Worm (Caenorhabditis elegans) whole organism, mixed stage, embryonic: ENCODE data around the gene ndub-11.

ENCODE experiments used
- M03D4.4 ChIP-seq: sonication (generic microtip); optimal IDR thresholded peaks from 2 replicates; lab custom pipeline; 2017; ENCODE audit warnings: mild to moderate bottlenecking, missing genetic modification characterization, missing compliant biosample characterization
- bed-3 ChIP-seq: fragments of 200-800 bp; sonication (Bioruptor generic); optimal IDR thresholded peaks from 3 replicates; lab custom pipeline; 2018; ENCODE audit warnings: mild to moderate bottlenecking, missing genetic modification characterization, moderate library complexity, missing compliant biosample characterization
- blmp-1 ChIP-seq: fragments of 150-350 bp; optimal IDR thresholded peaks from 2 replicates; lab custom pipeline; 2014; ENCODE audit warnings: missing biosample characterization, missing genetic modification characterization
- ceh-39 ChIP-seq: fragments of 150-350 bp; optimal IDR thresholded peaks from 2 replicates; lab custom pipeline; 2014; ENCODE audit warnings: missing biosample characterization, missing genetic modification characterization
- ceh-43 ChIP-seq: fragments of 200-800 bp; sonication (Bioruptor generic); optimal IDR thresholded peaks from 2 replicates; lab custom pipeline; 2018; ENCODE audit warnings: mild to moderate bottlenecking, missing genetic modification characterization, moderate library complexity, missing compliant biosample characterization
- ceh-83 ChIP-seq: fragments of 200-800 bp; sonication (Bioruptor generic); optimal IDR thresholded peaks from 2 replicates; lab custom pipeline; 2018; ENCODE audit warnings: mild to moderate bottlenecking, missing genetic modification characterization, missing compliant biosample characterization
- ces-1 ChIP-seq: fragments of 150-350 bp; optimal IDR thresholded peaks from 2 replicates; lab custom pipeline; 2014; ENCODE audit warnings: missing biosample characterization, missing genetic modification reagents, missing genetic modification characterization
- cnd-1 ChIP-seq: fragments of 200-800 bp; sonication (Bioruptor generic); optimal IDR thresholded peaks from 2 replicates; lab custom pipeline; 2018; ENCODE audit warnings: mild to moderate bottlenecking, missing genetic modification characterization, missing compliant biosample characterization
- drap-1 ChIP-seq: fragments of 200-800 bp; sonication (Bioruptor generic); optimal IDR thresholded peaks from 3 replicates; lab custom pipeline; 2018; ENCODE audit warnings: mild to moderate bottlenecking, missing genetic modification characterization, missing compliant biosample characterization
- flh-1 ChIP-seq: fragments of 200-800 bp; sonication (Bioruptor generic); optimal IDR thresholded peaks from 2 replicates; lab custom pipeline; 2018; ENCODE audit warnings: mild to moderate bottlenecking, missing genetic modification characterization, moderate library complexity, missing compliant biosample characterization
- hlh-1 ChIP-seq: fragments of 150-350 bp; optimal IDR thresholded peaks from 2 replicates; lab custom pipeline; 2014; ENCODE audit warnings: missing biosample characterization, missing genetic modification reagents, missing genetic modification characterization
- lin-13 ChIP-seq: fragments of 150-350 bp; optimal IDR thresholded peaks from 2 replicates; lab custom pipeline; 2014; ENCODE audit warnings: missing biosample characterization, missing genetic modification characterization
- mab-5 ChIP-seq: fragments of 150-350 bp; optimal IDR thresholded peaks from 2 replicates; lab custom pipeline; 2014; ENCODE audit warnings: missing biosample characterization, missing genetic modification characterization
- mep-1 ChIP-seq: fragments of 150-350 bp; optimal IDR thresholded peaks from 2 replicates; lab custom pipeline; 2017; ENCODE audit warnings: missing biosample characterization, missing genetic modification reagents, missing genetic modification characterization, inconsistent platforms
- mls-2 ChIP-seq: sonication (generic microtip); optimal IDR thresholded peaks from 2 replicates; lab custom pipeline; 2016; ENCODE audit warnings: mild to moderate bottlenecking, missing genetic modification characterization, moderate library complexity, missing compliant biosample characterization
- nhr-12 ChIP-seq: fragments of 150-350 bp; optimal IDR thresholded peaks from 2 replicates; lab custom pipeline; 2014; ENCODE audit warnings: missing biosample characterization, missing genetic modification characterization
- nhr-2 ChIP-seq: fragments of 150-350 bp; optimal IDR thresholded peaks from 2 replicates; lab custom pipeline; 2014; ENCODE audit warnings: missing biosample characterization, missing genetic modification characterization
- nhr-237 ChIP-seq: fragments of 150-350 bp; optimal IDR thresholded peaks from 2 replicates; lab custom pipeline; 2014; ENCODE audit warnings: missing biosample characterization, missing genetic modification characterization
- nhr-28 ChIP-seq: fragments of 150-350 bp; optimal IDR thresholded peaks from 2 replicates; lab custom pipeline; 2014; ENCODE audit warnings: missing biosample characterization, missing genetic modification characterization
- pha-4 ChIP-seq: fragments of 150-350 bp; optimal IDR thresholded peaks from 2 replicates; lab custom pipeline; 2018; ENCODE audit warnings: missing biosample characterization, missing genetic modification reagents, missing genetic modification characterization
- sem-2 ChIP-seq: fragments of 200-800 bp; sonication (Bioruptor generic); optimal IDR thresholded peaks from 2 replicates; lab custom pipeline; 2018; ENCODE audit warnings: mild to moderate bottlenecking, missing genetic modification characterization, missing compliant biosample characterization
- sptf-1 ChIP-seq: sonication (generic microtip); optimal IDR thresholded peaks from 2 replicates; lab custom pipeline; 2017; ENCODE audit warnings: mild to moderate bottlenecking, missing genetic modification characterization, moderate library complexity, missing compliant biosample characterization
- unc-120 ChIP-seq: sonication (generic microtip); optimal IDR thresholded peaks from 2 replicates; lab custom pipeline; 2017; ENCODE audit warnings: missing genetic modification characterization, missing compliant biosample characterization; ENCODE audit not compliant: poor library complexity, severe bottlenecking
- unc-62 ChIP-seq: fragments of 150-350 bp; optimal IDR thresholded peaks from 2 replicates; lab custom pipeline; 2014; ENCODE audit warnings: missing biosample characterization, missing genetic modification reagents, missing genetic modification characterization
- zip-8 ChIP-seq: fragments of 150-350 bp; optimal IDR thresholded peaks from 2 replicates; lab custom pipeline; 2014; ENCODE audit warnings: missing biosample characterization, missing genetic modification characterization
- ztf-11 ChIP-seq: fragments of 150-350 bp; optimal IDR thresholded peaks from 2 replicates; lab custom pipeline; 2014; ENCODE audit warnings: missing biosample characterization, missing genetic modification characterization

Gene ndub-11

DNA sequence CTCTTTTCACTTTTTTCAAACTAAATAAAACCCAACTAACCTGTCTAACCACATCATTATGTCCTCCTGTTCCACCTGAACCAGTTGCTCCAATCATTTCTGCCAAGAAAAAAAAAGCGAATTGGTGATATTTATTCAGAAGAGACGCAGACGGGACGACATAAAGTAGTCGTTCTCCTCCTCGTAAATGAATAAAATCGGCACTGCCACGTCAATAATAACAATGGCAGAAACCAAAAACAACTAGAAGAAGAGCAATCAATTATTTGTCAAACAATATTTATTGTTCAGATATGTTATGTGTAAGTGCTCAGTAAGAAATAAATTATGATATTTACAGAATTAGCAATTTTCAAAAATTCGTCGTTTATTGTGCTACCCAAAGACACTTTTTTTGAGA is 22.5 kb downstream of the ndub-11 start, which contains the start of gene rabs-5:
Gene rabs-5, minus strand, starts transcription at position 101 of the 400 bp plus-strand sequence.
- TF ChIP-seq pha-4 (tag; lab: Kevin White, UChicago) (no peak), ceh-83 (GFP tag; lab: Kevin White, UChicago) (no peak), ztf-11 (tag; lab: Kevin White, UChicago) (no peak), mls-2 (no peak), ces-1 (peak; percentile 11), ceh-43 (GFP tag; lab: Kevin White, UChicago) (no peak)

DNA sequence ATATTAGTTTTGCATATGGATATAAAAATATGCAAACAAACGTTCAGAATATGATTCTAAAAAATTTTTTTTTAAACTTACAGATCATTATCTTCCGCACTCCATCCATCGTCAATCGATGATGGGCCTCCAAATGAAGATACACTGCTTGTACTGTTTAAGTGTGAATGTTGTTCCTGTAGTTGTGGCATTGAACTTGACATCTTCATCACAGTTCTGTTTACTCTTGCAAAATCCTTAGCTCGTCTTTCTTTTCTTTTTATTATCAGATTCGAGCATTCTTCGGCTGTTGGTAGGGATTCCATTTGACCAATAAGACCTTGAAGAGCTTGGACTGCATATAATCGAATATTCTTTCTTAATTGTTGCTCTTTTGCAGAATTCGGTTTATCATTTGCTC is 24.9 kb downstream of the ndub-11 start:
- TF ChIP-seq nhr-28 (tag; lab: Kevin White, UChicago) (no peak), nhr-12 (tag; lab: Kevin White, UChicago) (no peak), unc-62 (GFP tag; lab: Kevin White, UChicago) (no peak), unc-120 (no peak), sptf-1 (tag; lab: Kevin White, UChicago) (no peak), ces-1 (no peak), cnd-1 (tag; lab: Kevin White, UChicago) (no peak), nhr-2 (no peak), ceh-83 (GFP tag; lab: Kevin White, UChicago) (no peak)
- TF ChIP-seq, all 35 proteins: peak for 0

DNA sequence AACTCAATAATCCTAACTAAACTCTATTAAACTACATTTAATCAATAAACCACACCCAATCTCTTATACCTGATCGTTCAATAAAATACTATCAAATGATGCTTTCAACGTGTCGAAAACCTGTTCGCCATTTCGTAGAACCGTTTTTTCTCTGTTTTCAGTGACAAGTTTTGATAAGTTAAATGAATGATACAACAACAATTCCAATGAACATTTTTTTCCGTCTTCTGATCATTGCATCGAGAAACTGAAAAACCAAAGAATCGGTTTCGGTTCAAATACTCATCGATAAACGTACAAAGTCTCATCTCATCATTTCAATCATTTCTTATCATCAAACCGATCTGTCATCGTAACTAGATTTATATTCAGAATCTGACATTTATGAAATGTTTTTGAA is 26.8 kb downstream of the ndub-11 start:
- TF ChIP-seq blmp-1 (no peak), ztf-11 (tag; lab: Kevin White, UChicago) (no peak), unc-120 (no peak), pha-4 (tag; lab: Kevin White, UChicago) (no peak), unc-62 (GFP tag; lab: Kevin White, UChicago) (no peak)
- TF ChIP-seq, all 35 proteins: peak for 0

DNA sequence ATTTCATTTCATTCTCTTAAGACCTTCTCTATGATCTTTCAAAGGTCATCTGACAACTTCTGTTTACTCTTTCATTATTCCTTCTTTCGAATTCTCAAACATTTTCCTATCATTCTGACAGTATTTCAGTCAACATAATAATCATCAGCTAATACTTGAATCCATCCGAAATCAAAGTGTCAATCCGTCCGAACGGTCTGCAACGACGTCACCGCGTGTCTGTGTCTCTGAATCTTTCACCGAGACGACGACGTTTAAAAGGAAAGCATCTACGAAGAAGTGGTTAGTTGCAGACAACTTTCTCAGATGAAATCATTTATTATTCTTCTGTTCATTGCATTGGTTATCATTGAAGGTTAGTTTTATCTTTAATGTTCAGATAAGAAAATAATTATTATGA is 27.8 kb downstream of the ndub-11 start, which contains the start of gene Y42H9AR.5:
Gene Y42H9AR.5, plus strand, starts transcription at position 301 of the 400 bp plus-strand sequence.
- TF ChIP-seq sem-2 (GFP tag; lab: Kevin White, UChicago) (no peak), zip-8 (tag; lab: Kevin White, UChicago) (no peak), hlh-1 (no peak), nhr-2 (no peak), ceh-39 (tag; lab: Kevin White, UChicago) (no peak), sptf-1 (tag; lab: Kevin White, UChicago) (no peak), ceh-43 (GFP tag; lab: Kevin White, UChicago) (no peak), mep-1 (tag; lab: Kevin White, UChicago) (no peak), nhr-28 (tag; lab: Kevin White, UChicago) (no peak), M03D4.4 (tag; lab: Kevin White, UChicago) (no peak), drap-1 (GFP tag; lab: Kevin White, UChicago) (no peak), unc-62 (GFP tag; lab: Kevin White, UChicago) (no peak)
- TF ChIP-seq, all 35 proteins: peak for 0

DNA sequence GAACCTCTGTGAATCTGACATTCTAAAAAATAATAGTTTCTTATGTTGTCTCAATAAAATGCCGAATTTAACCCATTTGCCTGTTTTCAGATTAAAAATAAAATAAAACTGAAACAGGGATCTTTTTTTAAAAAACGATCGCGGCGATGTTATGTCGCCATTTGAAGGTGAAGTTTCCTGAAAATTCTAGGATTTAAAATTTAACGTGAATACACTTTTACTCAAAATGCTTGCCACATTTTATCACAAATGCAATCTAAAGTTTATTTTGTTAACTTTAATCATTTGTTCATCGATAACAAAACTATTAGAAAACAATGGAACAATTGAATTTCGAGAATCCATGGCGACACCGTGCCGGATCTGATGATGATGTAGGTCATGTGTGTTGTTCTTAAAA is 30.4 kb downstream of the ndub-11 start, which contains the start of gene Y42H9AR.2:
Gene Y42H9AR.2, plus strand, starts transcription at position 301 of the 400 bp plus-strand sequence.
- TF ChIP-seq nhr-12 (tag; lab: Kevin White, UChicago) (no peak), mls-2 (no peak), ceh-43 (GFP tag; lab: Kevin White, UChicago) (no peak), flh-1 (GFP tag; lab: Kevin White, UChicago) (no peak), nhr-237 (tag; lab: Kevin White, UChicago) (no peak), mep-1 (tag; lab: Kevin White, UChicago) (no peak), ztf-11 (tag; lab: Kevin White, UChicago) (no peak), cnd-1 (tag; lab: Kevin White, UChicago) (no peak), ceh-83 (GFP tag; lab: Kevin White, UChicago) (no peak), mab-5 (no peak), sem-2 (GFP tag; lab: Kevin White, UChicago) (no peak)

DNA sequence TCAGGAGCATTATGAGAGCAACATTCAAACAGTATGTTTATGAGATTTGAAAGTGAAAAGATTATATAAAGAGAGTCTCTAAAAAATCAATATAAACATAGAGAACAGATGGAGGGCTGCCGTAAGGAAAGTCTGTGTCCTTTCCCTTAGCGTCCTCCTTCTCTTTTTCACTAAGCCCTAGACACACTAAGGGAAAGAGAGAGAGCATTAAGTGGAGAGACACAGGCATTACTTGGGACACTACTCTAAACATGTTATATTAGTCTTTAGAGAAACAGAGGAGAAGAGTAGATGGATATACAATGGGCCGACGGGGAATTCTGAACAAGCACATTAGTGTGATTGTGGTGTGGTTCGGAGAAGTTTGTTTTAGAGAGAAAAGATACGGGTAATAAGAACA is 33.7 kb downstream of the ndub-11 start:
- no peak for TF ChIP-seq unc-120
- TF ChIP-seq ces-1 = peak; percentile 75

DNA sequence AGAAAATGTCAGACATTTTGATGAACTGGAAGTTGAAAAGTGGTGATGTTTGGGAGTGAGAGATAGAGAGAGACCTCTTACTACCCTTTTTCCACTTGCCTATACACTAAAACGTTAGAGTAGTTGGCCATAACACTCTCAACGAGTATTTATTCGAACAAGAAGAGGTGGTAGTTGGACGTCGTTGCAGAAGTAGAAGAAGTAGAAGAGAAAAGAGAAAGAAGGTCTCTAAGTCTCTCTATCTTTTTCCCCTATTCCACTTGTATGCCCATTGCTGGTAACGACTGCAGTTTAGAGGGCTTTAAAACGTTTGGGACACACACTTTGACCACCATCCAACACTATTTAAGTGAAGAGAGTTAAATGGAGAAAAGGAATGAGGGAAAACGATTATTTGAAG is 38.5 kb downstream of the ndub-11 start:
- no peak for TF ChIP-seq ztf-11 (tag; lab: Kevin White, UChicago)
- no peak for TF ChIP-seq lin-13 (tag; lab: Kevin White, UChicago)
- no peak for TF ChIP-seq nhr-237 (tag; lab: Kevin White, UChicago)
- TF ChIP-seq unc-120 = no peak
- no peak for TF ChIP-seq ceh-39 (tag; lab: Kevin White, UChicago)
- no peak for TF ChIP-seq mls-2
- TF ChIP-seq ceh-83 (GFP tag; lab: Kevin White, UChicago) = no peak
- no peak for TF ChIP-seq ceh-43 (GFP tag; lab: Kevin White, UChicago)
- no peak for TF ChIP-seq sptf-1 (tag; lab: Kevin White, UChicago)
- TF ChIP-seq mab-5 = no peak
- TF ChIP-seq nhr-28 (tag; lab: Kevin White, UChicago) = no peak
- no peak for TF ChIP-seq bed-3 (GFP tag; lab: Kevin White, UChicago)
- no peak for TF ChIP-seq flh-1 (GFP tag; lab: Kevin White, UChicago)
